Fruit fly (Drosophila melanogaster) whole organism, larva: ENCODE measurements around the gene Snapin.
A peak's percentile ranks its signal among the peaks of the same experiment; 100 is the strongest.

ENCODE experiments used
- noc ChIP-seq: fragments of 200-800 bp; sonication (Bioruptor generic); optimal IDR thresholded peaks from 3 replicates; lab custom pipeline; 2019; ENCODE audit warnings: missing biosample characterization, mild to moderate bottlenecking, missing genetic modification characterization, moderate library complexity

Gene Snapin

DNA sequence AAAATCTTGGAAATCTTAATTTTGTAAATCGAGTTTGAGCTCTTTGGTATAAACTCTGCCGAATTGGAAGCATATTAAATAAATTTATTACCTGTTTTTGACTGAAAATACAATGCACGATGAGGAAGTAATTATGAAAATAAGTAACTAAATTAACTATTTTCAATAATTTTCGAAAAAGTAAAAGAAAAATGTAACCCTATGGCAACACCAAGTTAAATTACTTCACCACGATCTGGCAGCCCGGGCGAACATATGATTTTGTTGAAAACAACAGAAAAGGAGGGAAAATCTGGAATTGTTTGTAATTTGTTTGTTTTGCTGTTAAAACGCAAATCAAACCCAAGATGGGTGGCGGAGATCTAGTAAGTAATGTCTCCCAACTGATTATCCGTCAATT, 14.6 kb downstream of the Snapin start, which contains the start of the genes CG9961 and Cwc25:
TSS of gene CG9961 (minus strand) at position 83 of the 400 bp plus-strand sequence.
TSS of gene Cwc25 (plus strand) at position 247 of the 400 bp plus-strand sequence.
- TF ChIP-seq noc, result no peak

DNA sequence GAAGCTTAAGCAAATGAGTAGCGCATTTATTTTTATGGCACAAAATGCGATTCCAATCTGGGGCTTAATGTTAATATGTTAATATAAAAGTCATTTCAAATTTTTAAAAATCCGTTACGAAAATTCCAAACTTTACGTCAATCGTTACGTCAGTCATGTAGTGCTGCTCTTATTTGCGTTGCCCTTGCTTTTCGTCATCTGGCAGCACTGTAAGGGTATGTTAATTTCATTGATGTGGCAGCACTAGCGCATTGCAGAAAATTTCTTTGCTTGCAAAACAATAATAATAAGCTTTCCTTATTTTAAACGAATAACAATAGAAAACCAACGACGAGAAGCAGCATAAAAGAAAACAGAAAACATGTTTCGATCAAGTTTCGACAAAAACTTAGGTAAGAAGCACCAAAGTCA, 19.7 kb downstream of the Snapin start, which contains the start of gene Hrs:
TSS of gene Hrs (plus strand) at position 167 of the 411 bp plus-strand sequence.
- TF ChIP-seq noc, result no peak

DNA sequence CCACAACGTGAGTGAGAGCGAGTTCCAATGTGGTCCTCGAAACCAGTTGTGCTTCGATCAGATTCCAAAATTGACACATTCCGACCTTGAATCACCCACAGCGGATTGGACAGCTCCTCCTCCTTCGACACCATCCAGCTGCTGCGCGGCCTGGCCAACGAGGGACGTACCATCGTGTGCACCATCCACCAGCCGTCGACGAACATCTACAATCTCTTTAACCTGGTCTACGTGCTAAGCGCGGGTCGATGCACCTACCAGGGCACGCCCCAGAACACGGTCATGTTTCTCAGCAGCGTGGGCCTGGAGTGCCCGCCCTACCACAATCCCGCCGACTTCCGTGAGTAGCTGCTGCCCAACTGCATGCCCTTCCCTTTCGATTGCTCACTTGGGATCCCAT, 21.9 kb downstream of the Snapin start:
- no peak for TF ChIP-seq noc

DNA sequence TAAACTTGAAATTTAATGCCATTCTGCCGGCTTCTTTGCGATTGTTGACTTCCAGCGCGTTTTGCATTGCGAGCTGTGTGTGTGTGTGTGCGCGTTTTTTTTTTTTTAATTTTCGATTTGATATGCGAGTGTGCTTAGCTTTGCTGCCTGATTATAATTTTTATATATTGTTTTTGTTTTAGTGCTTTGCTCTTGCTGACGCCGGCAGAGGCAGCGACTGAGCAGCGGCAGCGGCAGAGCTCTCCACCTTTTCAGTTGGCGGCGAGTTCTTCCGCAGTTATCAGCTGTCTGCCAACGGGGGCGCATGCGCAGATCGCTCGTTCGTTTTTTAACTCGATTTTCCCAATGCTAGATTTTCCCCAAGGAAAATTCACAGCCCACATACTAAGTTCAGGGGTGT, 23.9 kb downstream of the Snapin start:
- no peak for TF ChIP-seq noc

DNA sequence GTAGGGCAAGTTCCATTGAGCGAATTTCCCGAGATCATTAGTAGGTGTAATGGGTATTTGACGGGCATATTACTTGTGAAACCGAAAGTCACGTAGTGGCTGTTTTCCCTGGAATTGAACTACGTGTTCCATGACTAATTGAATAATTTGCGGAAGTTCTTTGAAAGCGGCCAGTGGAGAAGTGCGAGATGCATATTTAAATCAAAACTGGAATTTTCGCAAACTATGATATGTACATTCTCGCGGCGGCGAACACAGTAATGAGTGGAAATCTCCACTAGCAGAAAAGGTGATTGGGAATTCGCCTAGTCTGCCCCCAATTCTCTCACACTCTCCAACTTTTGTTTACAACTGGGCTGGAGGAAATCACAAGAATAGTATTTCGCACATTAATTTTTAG, 24.5 kb downstream of the Snapin start:
- TF ChIP-seq noc, result no peak

DNA sequence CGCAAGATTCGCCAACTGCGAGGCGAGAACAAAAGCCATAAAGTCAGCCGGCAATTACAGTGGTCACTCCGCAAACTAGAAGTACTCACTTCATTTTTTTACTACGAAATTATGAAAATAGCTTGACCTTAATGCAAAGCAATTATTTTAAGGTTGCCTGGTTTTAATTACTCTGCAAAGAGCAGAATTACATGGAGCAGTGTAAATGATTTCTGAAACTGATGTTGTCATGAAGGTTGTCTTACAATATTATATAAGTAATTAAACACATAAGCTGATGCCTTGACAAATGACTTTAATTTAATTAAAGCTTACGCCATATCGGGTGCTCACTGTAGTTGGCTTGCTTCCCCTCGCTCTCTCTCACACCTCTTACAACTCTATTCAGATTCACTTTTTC, 25.3 kb downstream of the Snapin start:
- peak; percentile 90 for TF ChIP-seq noc

DNA sequence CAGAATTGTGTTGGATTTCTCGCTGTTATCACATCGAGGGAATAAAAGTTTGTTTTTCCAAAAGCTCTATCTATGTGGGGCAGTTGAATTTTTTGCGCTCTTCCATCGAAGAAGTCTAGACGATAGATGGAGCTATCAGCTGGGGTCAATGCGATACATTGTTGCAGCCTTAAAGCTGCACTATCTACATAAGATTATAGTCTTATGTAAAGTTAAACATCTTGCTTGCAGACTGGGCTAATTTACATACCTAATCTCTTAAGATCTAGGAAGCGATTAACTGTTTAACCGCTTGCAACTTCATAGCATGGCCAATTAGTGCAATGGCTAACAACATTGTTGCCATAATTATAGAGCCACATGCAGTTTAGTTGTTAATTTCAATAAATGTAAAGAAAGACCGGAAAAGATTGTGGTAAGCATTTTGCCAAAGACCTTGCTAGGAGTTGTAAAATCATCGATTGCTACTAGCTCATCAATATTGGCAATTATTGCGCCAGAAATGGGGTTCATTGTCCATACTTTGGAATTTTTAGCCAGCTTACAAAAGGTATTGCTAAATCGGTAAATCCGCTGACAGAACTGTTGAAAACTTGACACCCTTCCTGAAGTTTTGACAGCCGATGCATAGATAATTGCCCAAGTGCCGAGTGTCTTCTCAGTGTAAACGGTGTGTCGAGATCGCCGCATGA, 27.2 kb downstream of the Snapin start:
- no peak for TF ChIP-seq noc

DNA sequence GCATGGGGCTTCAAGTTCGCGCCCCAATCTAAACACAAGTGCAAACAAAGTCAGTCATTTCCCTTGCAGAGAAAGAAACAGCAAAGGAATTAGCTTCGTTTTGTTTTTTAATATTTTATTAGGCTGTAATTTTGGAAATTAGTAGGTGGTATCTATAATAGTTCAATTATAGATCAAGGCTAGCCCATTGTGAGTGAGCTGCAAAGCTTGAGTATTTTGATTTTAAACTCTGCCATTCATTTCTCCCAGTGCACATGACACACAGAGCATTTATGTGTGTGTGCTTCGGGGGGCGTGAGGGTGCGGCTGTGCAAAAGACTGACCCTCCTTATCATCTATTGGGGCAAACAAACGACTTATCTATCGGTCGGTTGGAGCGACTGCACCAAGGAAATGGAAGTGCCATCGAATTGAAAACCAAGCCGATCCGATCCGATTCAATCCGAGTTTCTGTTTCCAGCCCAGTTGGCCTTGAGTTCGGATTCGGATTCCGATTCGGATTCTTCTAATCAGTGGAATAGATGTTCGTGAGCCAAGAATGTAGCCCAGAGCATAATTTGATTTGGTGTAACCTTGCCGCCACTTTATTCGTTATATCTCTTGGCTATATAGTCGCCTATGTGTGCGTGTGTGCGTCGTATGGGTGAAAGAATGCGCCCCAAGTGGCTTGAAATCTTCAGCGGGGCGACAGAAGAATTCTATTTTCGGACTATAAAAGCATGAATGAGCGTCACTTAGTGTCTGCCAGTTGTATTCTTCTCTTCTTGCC, 27.9 kb downstream of the Snapin start:
- no peak for TF ChIP-seq noc

DNA sequence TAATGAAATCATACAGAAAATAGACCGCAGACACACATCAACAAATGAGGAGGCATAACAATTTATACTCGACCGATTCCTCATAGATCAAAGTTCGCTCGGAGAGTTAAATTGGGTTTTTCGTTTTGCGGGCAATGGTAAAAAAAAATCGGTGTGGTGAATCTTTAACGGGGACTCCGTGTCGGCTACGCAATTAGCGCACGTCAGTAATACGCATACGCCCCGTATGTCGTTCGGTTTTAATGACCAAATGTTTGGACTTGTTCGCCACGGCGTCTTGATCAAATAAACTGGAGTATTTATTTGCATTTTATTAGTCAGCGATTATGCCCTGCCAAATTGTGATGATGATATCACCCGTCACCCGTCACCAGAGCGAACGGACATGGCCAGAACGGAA, 28.7 kb downstream of the Snapin start:
- TF ChIP-seq noc, result no peak

DNA sequence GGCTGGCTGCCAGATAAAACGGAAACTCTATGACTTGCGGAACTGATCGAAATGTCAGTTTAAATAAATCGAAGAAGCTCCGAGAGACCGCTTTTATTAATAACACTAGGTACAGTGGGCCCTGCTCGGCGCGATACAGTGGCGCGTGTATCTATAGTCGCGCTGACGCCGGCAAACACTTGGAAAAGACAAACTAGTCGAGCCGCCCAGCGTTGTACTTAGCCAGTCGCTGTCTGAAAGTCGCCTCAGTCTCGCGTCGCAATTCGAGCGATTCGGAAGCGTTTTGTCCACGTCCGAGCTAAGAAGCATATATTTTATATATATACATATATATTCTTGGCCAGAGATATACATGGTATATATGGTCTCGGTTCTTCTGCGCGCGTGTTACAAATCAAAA, 29.6 kb downstream of the Snapin start:
- TF ChIP-seq noc, result no peak

DNA sequence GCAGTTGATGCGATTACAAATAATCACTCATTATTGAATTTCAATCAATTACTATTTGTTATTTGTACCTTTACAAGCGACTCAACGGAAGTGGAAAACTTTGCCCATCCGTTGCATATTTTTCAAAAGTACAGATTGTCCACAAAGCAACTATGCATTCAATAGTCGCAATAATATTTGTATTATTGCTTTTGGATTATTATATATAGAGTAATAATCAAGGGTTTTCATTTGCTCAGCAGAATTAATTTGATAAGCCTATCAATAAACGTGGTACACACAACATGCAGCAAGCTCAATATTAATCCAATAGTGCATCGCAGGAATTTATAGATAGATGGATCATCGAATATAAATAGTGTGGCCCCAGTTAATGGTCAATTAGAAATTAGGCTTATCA, 30.9 kb downstream of the Snapin start:
- TF ChIP-seq noc, result no peak

DNA sequence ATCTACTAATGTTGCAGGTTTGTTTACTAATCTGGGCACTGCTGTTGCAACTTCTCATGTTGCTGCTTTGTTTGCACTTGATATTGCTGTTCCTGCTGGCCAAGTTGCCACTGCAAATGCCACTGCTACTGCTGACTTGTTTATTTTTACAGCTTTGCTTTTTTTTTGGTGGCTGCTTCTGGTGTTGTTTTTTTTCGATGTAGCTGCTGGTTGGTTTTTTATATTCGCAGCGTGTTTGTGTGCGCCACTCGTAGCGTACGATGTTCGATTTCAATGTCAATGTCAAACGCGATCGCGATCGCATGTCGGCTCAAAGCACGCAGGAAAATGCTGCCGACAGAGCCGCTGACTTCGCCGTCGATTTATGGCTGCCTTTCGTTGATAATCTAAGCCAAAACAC, 31.7 kb downstream of the Snapin start:
- TF ChIP-seq noc, result no peak

DNA sequence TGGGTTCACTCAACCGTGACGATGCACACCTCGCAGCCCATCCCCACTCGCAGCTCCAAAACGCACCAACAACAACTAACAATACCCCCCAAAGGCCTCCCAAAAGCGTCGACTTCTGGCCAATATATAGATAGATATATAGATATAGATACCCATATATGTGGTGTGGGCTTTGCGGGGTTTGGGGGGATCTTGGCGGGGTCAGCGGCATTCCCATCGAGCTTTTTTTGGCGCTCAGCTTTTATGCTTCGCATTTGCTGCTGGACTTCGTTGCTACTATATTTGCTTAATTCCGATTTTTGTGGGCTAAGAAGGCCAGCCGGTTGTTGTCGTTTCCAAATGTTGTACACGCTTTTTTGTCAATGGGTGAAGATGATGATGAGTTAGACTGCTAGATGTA, 32.1 kb downstream of the Snapin start:
- no peak for TF ChIP-seq noc

DNA sequence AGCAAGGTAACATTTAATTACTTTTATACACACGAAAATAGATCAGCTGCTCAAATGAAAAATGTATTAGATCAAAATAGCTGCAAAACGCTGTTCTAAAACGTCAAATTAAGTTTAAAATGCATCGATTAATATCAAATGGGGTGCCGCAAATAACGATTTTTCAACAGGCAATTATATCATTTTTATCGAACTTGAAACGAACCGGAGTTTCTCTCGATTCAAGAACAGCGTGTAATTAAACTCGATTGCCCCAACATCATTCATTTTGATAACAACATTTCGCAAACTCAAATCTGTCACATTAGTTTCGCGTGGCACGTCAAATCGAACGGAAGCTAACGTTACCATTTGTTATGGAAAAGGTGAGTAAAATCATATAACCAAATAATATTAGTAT, 34.1 kb downstream of the Snapin start, which contains the start of gene CG31689:
TSS of gene CG31689 (plus strand) at position 301 of the 400 bp plus-strand sequence.
- no peak for TF ChIP-seq noc

DNA sequence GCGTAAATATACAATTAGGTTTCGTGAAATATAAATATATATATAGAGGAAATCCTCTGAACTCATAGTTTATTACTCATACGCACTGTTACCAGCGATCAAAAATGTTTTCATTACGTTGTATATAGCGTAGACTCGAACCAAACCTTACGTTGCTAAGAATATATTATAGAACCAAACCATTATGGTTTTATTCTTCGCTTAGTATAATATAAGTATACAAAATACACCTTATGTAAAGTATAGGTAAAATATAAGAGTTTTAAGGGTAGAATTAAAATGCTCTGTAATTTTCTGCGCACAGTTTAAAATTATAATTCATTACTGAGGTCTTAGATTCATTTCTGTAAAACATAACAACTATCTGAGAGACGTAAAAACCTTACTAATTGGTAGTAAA, 35.0 kb downstream of the Snapin start:
- TF ChIP-seq noc, result no peak

DNA sequence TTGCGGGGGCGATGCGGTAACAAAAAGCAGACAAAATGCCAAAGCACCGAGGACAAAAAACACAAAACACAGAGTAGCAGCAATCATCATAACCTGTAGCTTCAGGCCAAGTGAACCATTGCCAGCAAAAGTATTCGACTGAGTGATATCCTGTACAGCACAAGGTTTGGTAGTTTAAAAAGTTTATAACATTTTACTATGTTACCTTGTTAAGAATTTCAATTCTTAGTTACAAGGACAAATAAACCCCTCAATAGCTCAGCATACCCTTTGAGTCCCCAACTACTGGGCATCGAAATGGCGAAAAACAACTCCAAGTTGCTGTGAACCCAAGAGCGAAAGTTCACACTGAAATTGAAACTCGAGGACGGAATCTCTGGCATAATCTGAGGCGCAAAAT, 36.4 kb downstream of the Snapin start:
- TF ChIP-seq noc, result no peak

DNA sequence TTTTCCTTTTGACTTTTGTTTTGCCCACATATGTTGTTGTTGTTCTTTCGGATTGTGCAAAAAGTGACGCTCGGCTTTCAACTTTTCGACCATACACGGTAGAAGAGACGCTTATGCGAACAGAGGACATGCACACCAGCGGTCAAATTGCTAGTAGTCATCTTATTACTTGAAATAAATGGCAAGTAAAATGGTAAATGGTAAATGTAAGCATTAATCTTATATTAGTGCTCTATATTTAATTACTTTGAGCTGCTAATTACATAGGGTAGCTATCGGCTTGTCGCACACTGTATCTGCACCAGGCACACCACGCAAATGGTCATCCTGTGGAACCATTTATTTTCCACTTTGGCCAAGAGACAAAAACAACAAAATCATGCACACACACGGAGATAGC, 38.2 kb downstream of the Snapin start:
- TF ChIP-seq noc, result no peak

DNA sequence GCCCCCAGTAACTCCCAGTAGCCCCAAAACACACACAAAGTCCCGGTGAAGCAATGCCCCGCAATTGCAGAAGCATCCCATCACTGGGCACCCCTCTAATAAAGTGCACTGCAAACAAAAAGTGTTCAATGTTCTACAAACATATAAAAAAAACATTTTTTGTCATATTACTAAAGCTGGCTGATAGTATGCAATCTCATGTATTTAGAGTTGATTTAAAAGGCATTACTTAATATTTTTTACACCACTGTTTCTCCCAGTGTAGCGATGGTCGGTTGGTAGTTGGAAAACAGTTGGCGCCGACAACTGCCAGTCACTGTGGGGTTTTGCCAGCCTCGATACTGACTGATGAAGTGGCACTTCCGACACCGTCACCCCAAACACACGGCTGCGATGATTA, 39.1 kb downstream of the Snapin start:
- TF ChIP-seq noc, result no peak
